Worm (Caenorhabditis elegans) whole organism, L2 larva: ENCODE measurements around the gene lido-16.

Experiments used
- alr-1 ChIP-seq: fragments of 150-350 bp; optimal IDR thresholded peaks from 2 replicates; lab custom pipeline; 2014; ENCODE audit warnings: missing biosample characterization, missing genetic modification characterization
- ama-1 ChIP-seq: fragments of 150-350 bp; optimal IDR thresholded peaks from 2 replicates; lab custom pipeline; 2018; ENCODE audit warnings: inconsistent platforms
- elt-3 ChIP-seq: sonication (generic microtip); optimal IDR thresholded peaks from 2 replicates; lab custom pipeline; 2017; ENCODE audit warnings: missing biosample characterization, missing genetic modification characterization
- fos-1 ChIP-seq: fragments of 150-350 bp; optimal IDR thresholded peaks from 2 replicates; lab custom pipeline; 2014; ENCODE audit warnings: missing biosample characterization, missing genetic modification characterization
- lin-13 ChIP-seq: fragments of 150-350 bp; optimal IDR thresholded peaks from 2 replicates; lab custom pipeline; 2014; ENCODE audit warnings: missing biosample characterization, missing genetic modification reagents, missing genetic modification characterization
- mdl-1 ChIP-seq, 2 experiments: fragments of 150-350 bp in 1 of 2; sonication (generic microtip) in 1 of 2; optimal IDR thresholded peaks; 2 replicates each; lab custom pipeline; 2017; ENCODE audit warnings: missing biosample characterization in 2 of 2, missing genetic modification characterization in 2 of 2
- nhr-11 ChIP-seq: fragments of 150-350 bp; optimal IDR thresholded peaks from 2 replicates; lab custom pipeline; 2014; ENCODE audit warnings: missing biosample characterization, missing genetic modification characterization
- unc-62 ChIP-seq: fragments of 150-350 bp; optimal IDR thresholded peaks from 2 replicates; lab custom pipeline; 2014; ENCODE audit warnings: missing biosample characterization, missing genetic modification reagents, missing genetic modification characterization

ce11 chrII:6516276-6516675, 31.5 kb upstream of the lido-16 start, which contains the start of gene C56E6.7:
- TF ChIP-seq mdl-1 (tag; optimal IDR thresholded peaks at IDR 0.05; lab: Kevin White, UChicago) (no peak), nhr-11 (no peak), alr-1 (no peak), fos-1 (tag; lab: Kevin White, UChicago) (no peak), unc-62 (no peak), lin-13 (GFP tag; lab: Kevin White, UChicago) (no peak), elt-3 (tag; lab: Kevin White, UChicago) (no peak), ama-1 (lab: Kevin White, UChicago) (no peak)
